Worm (Caenorhabditis elegans): ENCODE results near the gene F01F1.2.

- TF ChIP-seq ces-1 (GFP tag; optimal IDR thresholded peaks at IDR 0.05) (no peak), pha-4 (tag; optimal IDR thresholded peaks at IDR 0.05) (no peak), nhr-12 (tag; optimal IDR thresholded peaks at IDR 0.05) (no peak), zip-8 (tag; optimal IDR thresholded peaks at IDR 0.05) (no peak), nhr-28 (tag; optimal IDR thresholded peaks at IDR 0.05) (no peak), unc-62 (GFP tag; optimal IDR thresholded peaks at IDR 0.05) (no peak), lsy-2 (tag; optimal IDR thresholded peaks at IDR 0.05) (no peak), elt-3 (tag; optimal IDR thresholded peaks at IDR 0.05) (no peak), mep-1 (tag; optimal IDR thresholded peaks at IDR 0.05) (no peak), nhr-76 (tag; optimal IDR thresholded peaks at IDR 0.05) (no peak)
Measured at ce11 chrIII:5839598-5839997, 38.8 kb upstream of the F01F1.2 start.

Data from whole organism, mixed stage, embryonic.